Worm (Caenorhabditis elegans) whole organism, L4/young adult: ENCODE results near the gene toe-2.

Source experiments
- W03F9.2 ChIP-seq: fragments of 150-350 bp; optimal IDR thresholded peaks from 2 replicates; lab custom pipeline; 2014; ENCODE audit warnings: missing biosample characterization, missing genetic modification characterization
- dao-5 ChIP-seq: sonication (generic microtip); optimal IDR thresholded peaks from 2 replicates; lab custom pipeline; 2016; ENCODE audit warnings: missing genotype, missing genetic modification characterization, moderate library complexity, missing compliant biosample characterization
- him-1 ChIP-seq: sonication (generic microtip); optimal IDR thresholded peaks from 2 replicates; lab custom pipeline; 2016; ENCODE audit warnings: missing genotype, missing genetic modification reagents, missing genetic modification characterization, missing compliant biosample characterization

- TF ChIP-seq dao-5 (tag; lab: Kevin White, UChicago): no peak
- TF ChIP-seq him-1 (tag; lab: Kevin White, UChicago): peak; percentile 63
- no peak for TF ChIP-seq W03F9.2 (tag; lab: Kevin White, UChicago)
Observed at ce11 chrII:6491817-6492452, 29.2 kb downstream of the toe-2 start, which contains the start of the genes T28D9.11 and T28D9.1.
